Worm (Caenorhabditis elegans) whole organism, L3 larva: ENCODE results near the gene T25B6.4.

Experiments
- ZK546.5 ChIP-seq: sonication (generic microtip); optimal IDR thresholded peaks from 2 replicates; lab custom pipeline; 2017; ENCODE audit warnings: missing biosample characterization, missing genetic modification characterization
- aly-2 ChIP-seq: fragments of 150-350 bp; optimal IDR thresholded peaks from 2 replicates; lab custom pipeline; 2014; ENCODE audit warnings: missing biosample characterization, missing genetic modification characterization
- ama-1 ChIP-seq: fragments of 150-350 bp; optimal IDR thresholded peaks from 2 replicates; lab custom pipeline; 2018
- ceh-28 ChIP-seq: fragments of 150-350 bp; optimal IDR thresholded peaks from 2 replicates; lab custom pipeline; 2014; ENCODE audit warnings: missing biosample characterization, missing genetic modification reagents, missing genetic modification characterization
- daf-12 ChIP-seq: fragments of 150-350 bp; optimal IDR thresholded peaks from 2 replicates; lab custom pipeline; 2014; ENCODE audit warnings: missing biosample characterization, missing genetic modification reagents, missing genetic modification characterization
- egl-27 ChIP-seq: sonication (generic microtip); optimal IDR thresholded peaks from 4 replicates; lab custom pipeline; 2017; ENCODE audit warnings: missing biosample characterization, missing genetic modification reagents, missing genetic modification characterization
- egl-5 ChIP-seq: fragments of 150-350 bp; optimal IDR thresholded peaks from 2 replicates; lab custom pipeline; 2017; ENCODE audit warnings: missing biosample characterization, missing genetic modification reagents, missing genetic modification characterization, inconsistent platforms
- elt-1 ChIP-seq: fragments of 150-350 bp; optimal IDR thresholded peaks from 2 replicates; lab custom pipeline; 2014; ENCODE audit warnings: missing biosample characterization, missing genetic modification characterization
- elt-2 ChIP-seq: sonication (generic microtip); optimal IDR thresholded peaks from 2 replicates; lab custom pipeline; 2016; ENCODE audit warnings: missing genetic modification reagents, mild to moderate bottlenecking, missing genetic modification characterization, missing compliant biosample characterization
- eor-1 ChIP-seq, 2 experiments: fragments of 150-350 bp; optimal IDR thresholded peaks; 2 replicates each; lab custom pipeline; 2014 to 2018; ENCODE audit warnings: missing biosample characterization in 2 of 2, missing genetic modification characterization in 2 of 2
- fkh-10 ChIP-seq: sonication (generic microtip); optimal IDR thresholded peaks from 2 replicates; lab custom pipeline; 2017; ENCODE audit warnings: missing biosample characterization, missing genetic modification reagents, missing genetic modification characterization
- fkh-2 ChIP-seq: fragments of 150-350 bp; optimal IDR thresholded peaks from 2 replicates; lab custom pipeline; 2014; ENCODE audit warnings: missing biosample characterization, missing genetic modification reagents, missing genetic modification characterization
- fos-1 ChIP-seq: fragments of 150-350 bp; optimal IDR thresholded peaks from 2 replicates; lab custom pipeline; 2014; ENCODE audit warnings: missing biosample characterization, missing genetic modification characterization
- hmg-11 ChIP-seq: sonication (generic microtip); optimal IDR thresholded peaks from 2 replicates; lab custom pipeline; 2016; ENCODE audit warnings: missing genetic modification characterization, missing compliant biosample characterization
- jun-1 ChIP-seq: fragments of 150-350 bp; optimal IDR thresholded peaks from 2 replicates; lab custom pipeline; 2014; ENCODE audit warnings: missing biosample characterization, missing genetic modification reagents, missing genetic modification characterization
- lsy-12 ChIP-seq: sonication (generic microtip); optimal IDR thresholded peaks from 2 replicates; lab custom pipeline; 2016; ENCODE audit warnings: mild to moderate bottlenecking, missing genetic modification characterization, missing compliant biosample characterization
- mdl-1 ChIP-seq: fragments of 150-350 bp; optimal IDR thresholded peaks from 2 replicates; lab custom pipeline; 2014; ENCODE audit warnings: missing biosample characterization, missing genetic modification characterization
- mml-1 ChIP-seq: fragments of 150-350 bp; sonication (generic microtip); optimal IDR thresholded peaks from 3 replicates; lab custom pipeline; 2014; ENCODE audit warnings: missing biosample characterization, missing genetic modification characterization
- nfya-1 ChIP-seq: sonication (generic microtip); optimal IDR thresholded peaks from 2 replicates; lab custom pipeline; 2017; ENCODE audit warnings: missing genetic modification characterization, mild to moderate bottlenecking, missing compliant biosample characterization, antibody characterized with exemption, moderate library complexity; ENCODE audit not compliant: insufficient read depth
- nhr-11 ChIP-seq: fragments of 150-350 bp; optimal IDR thresholded peaks from 2 replicates; lab custom pipeline; 2014; ENCODE audit warnings: missing biosample characterization, missing genetic modification characterization
- nhr-23 ChIP-seq: fragments of 150-350 bp; optimal IDR thresholded peaks from 2 replicates; lab custom pipeline; 2014; ENCODE audit warnings: missing biosample characterization, missing genetic modification reagents, missing genetic modification characterization
- nhr-25 ChIP-seq: sonication (generic microtip); optimal IDR thresholded peaks from 2 replicates; lab custom pipeline; 2017; ENCODE audit warnings: missing biosample characterization, missing genetic modification characterization
- nhr-28 ChIP-seq: fragments of 150-350 bp; optimal IDR thresholded peaks from 2 replicates; lab custom pipeline; 2014; ENCODE audit warnings: missing biosample characterization, missing genetic modification characterization
- nhr-43 ChIP-seq: sonication (generic microtip); optimal IDR thresholded peaks from 2 replicates; lab custom pipeline; 2016; ENCODE audit warnings: mild to moderate bottlenecking, missing genetic modification characterization, missing compliant biosample characterization; ENCODE audit not compliant: poor library complexity, severe bottlenecking
- nhr-67 ChIP-seq: fragments of 150-350 bp; optimal IDR thresholded peaks from 2 replicates; lab custom pipeline; 2014; ENCODE audit warnings: missing biosample characterization, missing genetic modification characterization
- nhr-76 ChIP-seq: fragments of 150-350 bp; sonication (generic microtip); optimal IDR thresholded peaks from 5 replicates; lab custom pipeline; 2014; ENCODE audit warnings: missing biosample characterization, missing genetic modification characterization
- pha-4 ChIP-seq: fragments of 150-350 bp; optimal IDR thresholded peaks from 2 replicates; lab custom pipeline; 2014; ENCODE audit warnings: missing biosample characterization, missing genetic modification reagents, missing genetic modification characterization
- sea-2 ChIP-seq: fragments of 150-350 bp; sonication (generic microtip); optimal IDR thresholded peaks from 4 replicates; lab custom pipeline; 2014; ENCODE audit warnings: missing biosample characterization, missing genetic modification reagents, missing genetic modification characterization
- tbx-2 ChIP-seq: sonication (generic microtip); optimal IDR thresholded peaks from 2 replicates; lab custom pipeline; 2016; ENCODE audit warnings: mild to moderate bottlenecking, missing genetic modification characterization, missing compliant biosample characterization
- unc-62 ChIP-seq: fragments of 150-350 bp; sonication (generic microtip); optimal IDR thresholded peaks from 4 replicates; lab custom pipeline; 2014; ENCODE audit warnings: missing biosample characterization, missing genetic modification reagents, missing genetic modification characterization
- zag-1 ChIP-seq: fragments of 150-350 bp; optimal IDR thresholded peaks from 2 replicates; lab custom pipeline; 2014; ENCODE audit warnings: missing biosample characterization, missing genetic modification characterization
- ztf-4 ChIP-seq: fragments of 150-350 bp; optimal IDR thresholded peaks from 2 replicates; lab custom pipeline; 2014; ENCODE audit warnings: missing biosample characterization, missing genetic modification characterization

The T25B6.4 gene

ce11 chrX:8996496-8997116, 18.9 kb upstream of the T25B6.4 start:
- TF ChIP-seq zag-1 (tag; lab: Kevin White, UChicago) (no peak), nhr-23 (no peak), pha-4 (peak; percentile 27), lsy-12 (tag; lab: Kevin White, UChicago) (no peak), nhr-25 (tag; lab: Kevin White, UChicago) (no peak), fkh-10 (peak; percentile 89)

- TF ChIP-seq sea-2: no peak
- no peak for TF ChIP-seq unc-62 (GFP tag; lab: Kevin White, UChicago)
- no peak for TF ChIP-seq fos-1 (tag; lab: Kevin White, UChicago)
- no peak for TF ChIP-seq nhr-11 (tag; lab: Kevin White, UChicago)
- TF ChIP-seq pha-4: peak; percentile 5
- no peak for TF ChIP-seq eor-1 (tag; optimal IDR thresholded peaks at IDR 0.05; lab: Kevin White, UChicago)
- TF ChIP-seq nfya-1 (tag; lab: Kevin White, UChicago): peak; percentile 19
- TF ChIP-seq egl-5 (tag; lab: Kevin White, UChicago): peak; percentile 27
Measured at ce11 chrX:8997450-8998075, 18.0 kb upstream of the T25B6.4 start, which contains the start of gene C24A3.2. C24A3.2 (plus strand) TSS chrX:8997500.

- TF ChIP-seq daf-12 (tag; lab: Kevin White, UChicago): no peak
- TF ChIP-seq aly-2 (tag; lab: Kevin White, UChicago): no peak
- TF ChIP-seq, all 47 proteins: peak for 0
Measured at ce11 chrX:8998809-8999208, 16.7 kb upstream of the T25B6.4 start, which contains the start of gene C24A3.1. C24A3.1 (plus strand) TSS chrX:8999071.

- no peak for TF ChIP-seq ceh-28
- TF ChIP-seq sea-2: no peak
- TF ChIP-seq nhr-67 (tag; lab: Kevin White, UChicago): no peak
- no peak for TF ChIP-seq eor-1 (tag; optimal IDR thresholded peaks at IDR 0.05; lab: Kevin White, UChicago)
- TF ChIP-seq mml-1 (tag; lab: Kevin White, UChicago): no peak
- no peak for TF ChIP-seq nhr-23
- no peak for TF ChIP-seq nhr-11 (tag; lab: Kevin White, UChicago)
- no peak for TF ChIP-seq zag-1 (tag; lab: Kevin White, UChicago)
- TF ChIP-seq fkh-2: no peak
- no peak for TF ChIP-seq tbx-2 (tag; lab: Kevin White, UChicago)
- no peak for TF ChIP-seq nfya-1 (tag; lab: Kevin White, UChicago)
- no peak for TF ChIP-seq nhr-43 (tag; lab: Kevin White, UChicago)
- no peak for TF ChIP-seq elt-1 (tag; lab: Kevin White, UChicago)
- no peak for TF ChIP-seq ama-1
Measured at ce11 chrX:9010418-9010817, 5.1 kb upstream of the T25B6.4 start, which contains the start of gene C24A3.9. C24A3.9 (minus strand) TSS chrX:9010518.

ce11 chrX:9011471-9011870, 4.0 kb upstream of the T25B6.4 start:
- TF ChIP-seq egl-5 (tag; lab: Kevin White, UChicago): no peak
- TF ChIP-seq tbx-2 (tag; lab: Kevin White, UChicago): no peak
- TF ChIP-seq ztf-4 (tag; lab: Kevin White, UChicago): no peak
- TF ChIP-seq nhr-28 (tag; lab: Kevin White, UChicago): no peak
- no peak for TF ChIP-seq daf-12 (tag; lab: Kevin White, UChicago)
- TF ChIP-seq mdl-1 (tag; lab: Kevin White, UChicago): no peak
- no peak for TF ChIP-seq nhr-67 (tag; lab: Kevin White, UChicago)
- TF ChIP-seq fos-1 (tag; lab: Kevin White, UChicago): no peak

ce11 chrX:9014451-9014850, 1.1 kb upstream of the T25B6.4 start:
- peak; percentile 35 for TF ChIP-seq fkh-10
- TF ChIP-seq tbx-2 (tag; lab: Kevin White, UChicago): no peak
- TF ChIP-seq, all 47 proteins: peak for 1

- no peak for TF ChIP-seq elt-1 (tag; lab: Kevin White, UChicago)
- TF ChIP-seq mml-1 (tag; lab: Kevin White, UChicago): no peak
- TF ChIP-seq ceh-28: no peak
- no peak for TF ChIP-seq nhr-76 (tag; lab: Kevin White, UChicago)
- TF ChIP-seq egl-27 (tag; lab: Kevin White, UChicago): no peak
- TF ChIP-seq nhr-67 (tag; lab: Kevin White, UChicago): no peak
- TF ChIP-seq hmg-11: no peak
- no peak for TF ChIP-seq nhr-23
- no peak for TF ChIP-seq tbx-2 (tag; lab: Kevin White, UChicago)
- no peak for TF ChIP-seq pha-4
- no peak for TF ChIP-seq nhr-43 (tag; lab: Kevin White, UChicago)
- TF ChIP-seq ZK546.5 (tag; lab: Kevin White, UChicago): no peak
- no peak for TF ChIP-seq elt-2 (tag; lab: Kevin White, UChicago)
- no peak for TF ChIP-seq nhr-25 (tag; lab: Kevin White, UChicago)
- TF ChIP-seq jun-1: no peak
- TF ChIP-seq aly-2 (tag; lab: Kevin White, UChicago): no peak
- no peak for TF ChIP-seq nhr-11 (tag; lab: Kevin White, UChicago)
Measured at ce11 chrX:9021645-9022044, 6.1 kb downstream of the T25B6.4 start, which contains the start of gene T25B6.5. T25B6.5 (minus strand) TSS chrX:9021745.
